Fruit fly (Drosophila melanogaster): ENCODE data around the gene Nmdar1.

dm6 chr3R:5551593-5551992, 28.5 kb upstream of the Nmdar1 start:
- TF ChIP-seq sage (GFP tag; optimal IDR thresholded peaks at IDR 0.05) (no peak), pan (optimal IDR thresholded peaks at IDR 0.05) (no peak)
